Worm (Caenorhabditis elegans) whole organism, L2 larva: Measurements from ENCODE around the gene C01G12.9.

Experiments
- F13H6.1 ChIP-seq: sonication (generic microtip); optimal IDR thresholded peaks from 2 replicates; lab custom pipeline; 2016; ENCODE audit warnings: missing genetic modification characterization, missing compliant biosample characterization
- Y55F3AM.14 ChIP-seq: fragments of 200-800 bp; sonication (Bioruptor generic); optimal IDR thresholded peaks from 2 replicates; lab custom pipeline; 2018; ENCODE audit warnings: mild to moderate bottlenecking, missing genetic modification characterization, missing compliant biosample characterization
- ZK546.5 ChIP-seq: sonication (generic microtip); optimal IDR thresholded peaks from 2 replicates; lab custom pipeline; 2017; ENCODE audit warnings: missing biosample characterization, missing genetic modification characterization
- alr-1 ChIP-seq: fragments of 150-350 bp; optimal IDR thresholded peaks from 2 replicates; lab custom pipeline; 2014; ENCODE audit warnings: missing biosample characterization, missing genetic modification characterization
- aly-2 ChIP-seq: fragments of 150-350 bp; optimal IDR thresholded peaks from 2 replicates; lab custom pipeline; 2014; ENCODE audit warnings: missing biosample characterization, missing genetic modification characterization
- ama-1 ChIP-seq: fragments of 150-350 bp; optimal IDR thresholded peaks from 2 replicates; lab custom pipeline; 2018; ENCODE audit warnings: inconsistent platforms
- blmp-1 ChIP-seq: sonication (generic microtip); optimal IDR thresholded peaks from 2 replicates; lab custom pipeline; 2017; ENCODE audit warnings: missing genetic modification characterization, mild to moderate bottlenecking, missing compliant biosample characterization, antibody characterized with exemption, moderate library complexity; ENCODE audit not compliant: insufficient read depth
- ceh-16 ChIP-seq: fragments of 150-350 bp; optimal IDR thresholded peaks from 2 replicates; lab custom pipeline; 2014; ENCODE audit warnings: missing biosample characterization, missing genetic modification characterization
- ceh-82 ChIP-seq: fragments of 150-350 bp; optimal IDR thresholded peaks from 2 replicates; lab custom pipeline; 2014; ENCODE audit warnings: missing biosample characterization, missing genetic modification characterization
- dmd-4 ChIP-seq: sonication (generic microtip); optimal IDR thresholded peaks from 2 replicates; lab custom pipeline; 2017; ENCODE audit warnings: missing biosample characterization, missing genetic modification characterization
- elt-3 ChIP-seq: sonication (generic microtip); optimal IDR thresholded peaks from 2 replicates; lab custom pipeline; 2017; ENCODE audit warnings: missing biosample characterization, missing genetic modification characterization
- lin-13 ChIP-seq: fragments of 150-350 bp; optimal IDR thresholded peaks from 2 replicates; lab custom pipeline; 2014; ENCODE audit warnings: missing biosample characterization, missing genetic modification reagents, missing genetic modification characterization
- lin-39 ChIP-seq: fragments of 150-350 bp; optimal IDR thresholded peaks from 2 replicates; lab custom pipeline; 2014; ENCODE audit warnings: missing biosample characterization, missing genetic modification reagents, missing genetic modification characterization
- lsy-2 ChIP-seq, 2 experiments: fragments of 150-350 bp in 1 of 2; sonication (generic microtip) in 1 of 2; optimal IDR thresholded peaks; 2 replicates each; lab custom pipeline; 2014 to 2017; ENCODE audit warnings: missing biosample characterization in 2 of 2, missing genetic modification characterization in 2 of 2
- mab-5 ChIP-seq: fragments of 150-350 bp; optimal IDR thresholded peaks from 2 replicates; lab custom pipeline; 2014; ENCODE audit warnings: missing biosample characterization, missing genetic modification characterization
- mbf-1 ChIP-seq: sonication (generic microtip); optimal IDR thresholded peaks from 2 replicates; lab custom pipeline; 2017; ENCODE audit warnings: missing biosample characterization, missing genetic modification characterization
- mdl-1 ChIP-seq, 2 experiments: fragments of 150-350 bp in 1 of 2; sonication (generic microtip) in 1 of 2; optimal IDR thresholded peaks; 2 replicates each; lab custom pipeline; 2017; ENCODE audit warnings: missing biosample characterization in 2 of 2, missing genetic modification characterization in 2 of 2
- nhr-10 ChIP-seq: sonication (generic microtip); optimal IDR thresholded peaks from 2 replicates; lab custom pipeline; 2017; ENCODE audit warnings: missing biosample characterization, missing genetic modification characterization
- nhr-11 ChIP-seq: fragments of 150-350 bp; optimal IDR thresholded peaks from 2 replicates; lab custom pipeline; 2014; ENCODE audit warnings: missing biosample characterization, missing genetic modification characterization
- nhr-129 ChIP-seq: fragments of 150-350 bp; optimal IDR thresholded peaks from 2 replicates; lab custom pipeline; 2014; ENCODE audit warnings: missing biosample characterization, missing genetic modification characterization
- nhr-77 ChIP-seq: fragments of 150-350 bp; optimal IDR thresholded peaks from 2 replicates; lab custom pipeline; 2014; ENCODE audit warnings: missing biosample characterization, missing genetic modification characterization
- peb-1 ChIP-seq: fragments of 150-350 bp; optimal IDR thresholded peaks from 2 replicates; lab custom pipeline; 2014; ENCODE audit warnings: missing biosample characterization, missing genetic modification characterization
- sma-3 ChIP-seq: sonication (generic microtip); optimal IDR thresholded peaks from 2 replicates; lab custom pipeline; 2016; ENCODE audit warnings: missing genetic modification reagents, missing genetic modification characterization, missing compliant biosample characterization
- sma-9 ChIP-seq, 2 experiments: fragments of 150-350 bp in 1 of 2; sonication (generic microtip) in 1 of 2; optimal IDR thresholded peaks; 2 replicates each; lab custom pipeline; 2014 to 2016; ENCODE audit warnings: missing genetic modification characterization in 2 of 2, mild to moderate bottlenecking in 1 of 2, missing biosample characterization in 1 of 2, missing compliant biosample characterization in 1 of 2, missing genetic modification reagents in 1 of 2, moderate library complexity in 1 of 2
- snpc-4 ChIP-seq: fragments of 150-350 bp; optimal IDR thresholded peaks from 2 replicates; lab custom pipeline; 2014; ENCODE audit warnings: missing biosample characterization, missing genetic modification characterization
- unc-55 ChIP-seq: fragments of 150-350 bp; sonication (generic microtip); optimal IDR thresholded peaks from 3 replicates; lab custom pipeline; 2014; ENCODE audit warnings: missing biosample characterization, missing genetic modification reagents, missing genetic modification characterization
- unc-62 ChIP-seq: fragments of 150-350 bp; optimal IDR thresholded peaks from 2 replicates; lab custom pipeline; 2014; ENCODE audit warnings: missing biosample characterization, missing genetic modification reagents, missing genetic modification characterization
- zag-1 ChIP-seq: fragments of 150-350 bp; optimal IDR thresholded peaks from 2 replicates; lab custom pipeline; 2014; ENCODE audit warnings: missing biosample characterization, missing genetic modification characterization
- ztf-1 ChIP-seq: fragments of 200-800 bp; sonication (Bioruptor generic); conservative IDR thresholded peaks from 2 replicates; pipeline ENCODE4 v1.3.6; 2022; ENCODE audit warnings: missing genetic modification characterization, missing compliant biosample characterization

C01G12.9 gene

ce11 chrII:14567811-14568210 is 11.0 kb upstream of the C01G12.9 start:
- no peak for TF ChIP-seq ama-1 (lab: Kevin White, UChicago)

ce11 chrII:14569322-14569721 is 9.5 kb upstream of the C01G12.9 start:
- peak in 1 of 2 experiments; percentile 34 for TF ChIP-seq lsy-2 (tag; optimal IDR thresholded peaks at IDR 0.05; lab: Kevin White, UChicago)
- TF ChIP-seq zag-1, result no peak
- peak; percentile 5 for TF ChIP-seq sma-9 (GFP tag; optimal IDR thresholded peaks at IDR 0.05; lab: Kevin White, UChicago)
- no peak for TF ChIP-seq sma-9 (tag; optimal IDR thresholded peaks at IDR 0.05; lab: Kevin White, UChicago)
- TF ChIP-seq unc-55 (GFP tag; lab: Kevin White, UChicago), result peak; percentile 19
- no peak for TF ChIP-seq ceh-82
- no peak for TF ChIP-seq mab-5 (tag; lab: Kevin White, UChicago)
- no peak for TF ChIP-seq ZK546.5 (tag; lab: Kevin White, UChicago)
- no peak for TF ChIP-seq unc-62 (GFP tag; lab: Kevin White, UChicago)
- no peak for TF ChIP-seq mdl-1 (tag; optimal IDR thresholded peaks at IDR 0.05; lab: Kevin White, UChicago)
- peak; percentile 28 for TF ChIP-seq F13H6.1
- no peak for TF ChIP-seq lin-13
- TF ChIP-seq blmp-1 (tag; lab: Kevin White, UChicago), result no peak
- no peak for TF ChIP-seq nhr-129 (tag; lab: Kevin White, UChicago)
- no peak for TF ChIP-seq sma-3 (GFP tag; lab: Kevin White, UChicago)

ce11 chrII:14570541-14571160 is 8.2 kb upstream of the C01G12.9 start:
- TF ChIP-seq F13H6.1 (peak; percentile 54), nhr-129 (tag; lab: Kevin White, UChicago) (peak; percentile 42), nhr-10 (tag; lab: Kevin White, UChicago) (no peak)

- TF ChIP-seq ceh-16 (no peak), peb-1 (no peak), mbf-1 (no peak), Y55F3AM.14 (GFP tag; lab: Kevin White, UChicago) (no peak), blmp-1 (tag; lab: Kevin White, UChicago) (no peak)
These were observed 5.5 kb upstream of the C01G12.9 start, which contains the start of gene madf-5 for ce11 chrII:14573315-14573714. madf-5 (plus strand) TSS chrII:14573615.

DNA sequence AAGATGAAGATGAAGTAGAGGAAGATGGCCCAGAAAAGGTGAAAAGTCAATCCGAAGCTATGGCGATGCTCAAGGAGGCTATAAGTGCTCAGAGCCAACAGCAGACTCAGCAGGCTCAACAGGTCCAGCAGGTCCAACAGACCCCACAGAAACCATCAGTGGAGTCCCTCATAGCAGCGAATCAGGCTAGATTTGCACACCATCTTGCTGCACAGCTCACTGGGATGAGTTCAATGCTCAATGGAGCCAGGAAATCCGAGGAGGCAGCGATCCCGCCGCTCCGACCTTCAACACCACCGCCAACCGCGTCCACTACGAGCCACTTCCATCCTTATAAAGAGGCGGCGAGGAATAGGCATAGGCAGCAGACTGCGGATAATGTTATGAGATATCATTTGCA is 4.0 kb upstream of the C01G12.9 start:
- TF ChIP-seq nhr-11 (no peak), lin-39 (tag; lab: Kevin White, UChicago) (no peak), ztf-1 (GFP tag; lab: Robert Waterston, UW) (no peak), snpc-4 (tag; lab: Kevin White, UChicago) (no peak), elt-3 (tag; lab: Kevin White, UChicago) (no peak), dmd-4 (tag; lab: Kevin White, UChicago) (no peak)

DNA sequence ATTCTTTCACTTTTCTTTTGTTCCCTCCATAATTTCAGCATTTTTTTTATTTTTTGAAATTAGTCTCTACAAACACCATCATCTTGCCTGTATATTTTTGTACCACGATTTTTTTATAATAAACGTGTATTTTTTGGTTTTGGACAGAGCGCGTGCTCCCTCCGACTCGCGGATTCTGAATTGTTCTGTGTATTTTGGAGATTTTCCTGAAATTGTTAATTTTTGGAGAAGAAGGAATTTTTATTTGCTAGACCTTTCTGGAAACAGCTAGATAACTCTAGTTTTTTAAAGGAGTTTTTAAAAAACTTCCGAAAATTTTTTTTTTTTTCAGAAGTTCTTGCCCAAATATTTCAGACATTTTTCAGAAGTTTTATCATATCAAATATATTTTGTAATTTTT is 2.4 kb upstream of the C01G12.9 start, which contains the start of gene C01G12.13:
C01G12.13 (plus strand) TSS at position 301 of the 400 bp plus-strand sequence.
- TF ChIP-seq alr-1 (tag; lab: Kevin White, UChicago) (no peak), aly-2 (tag; lab: Kevin White, UChicago) (no peak)

DNA sequence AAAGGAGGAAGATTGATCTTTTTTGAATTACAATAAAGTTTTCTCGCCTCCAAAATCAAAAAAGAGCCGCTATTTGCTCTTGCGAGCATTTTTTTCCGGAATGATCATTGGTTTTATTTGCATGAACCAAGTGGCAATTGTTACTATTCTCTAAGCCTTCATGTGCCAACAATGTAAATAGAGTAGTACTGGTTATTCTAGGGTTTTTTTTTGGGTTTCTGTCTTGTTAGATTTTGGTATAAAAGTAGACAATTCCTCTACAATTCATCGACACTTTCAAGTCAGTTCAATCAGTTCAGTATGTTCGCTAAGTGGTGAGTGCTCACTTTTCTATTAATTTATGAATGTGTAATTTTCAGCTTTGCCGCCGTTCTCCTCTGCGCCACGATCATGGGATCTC is 803 bp upstream of the C01G12.9 start, which contains the start of gene nspb-7:
nspb-7 (plus strand) TSS at position 301 of the 400 bp plus-strand sequence.
- no peak for TF ChIP-seq zag-1
- TF ChIP-seq nhr-77 (tag; lab: Kevin White, UChicago), result no peak
